Fruit fly (Drosophila melanogaster) whole organism, embryonic: ENCODE measurements around the gene Tnks.

Source experiments
- Bteb2 ChIP-seq: fragments of 200-800 bp; sonication (Bioruptor generic); optimal IDR thresholded peaks from 2 replicates; lab custom pipeline; 2016; ENCODE audit warnings: missing biosample characterization, missing genetic modification characterization
- CG12236 ChIP-seq: fragments of 200-800 bp; sonication (Bioruptor generic); optimal IDR thresholded peaks from 2 replicates; lab custom pipeline; 2016; ENCODE audit warnings: missing biosample characterization, missing genetic modification characterization
- CG1832 ChIP-seq: fragments of 200-800 bp; sonication (Bioruptor generic); optimal IDR thresholded peaks from 2 replicates; lab custom pipeline; 2017; ENCODE audit warnings: missing biosample characterization, mild to moderate bottlenecking, missing genetic modification characterization, inconsistent platforms
- CG4404 ChIP-seq: fragments of 200-800 bp; sonication (Bioruptor generic); IDR thresholded peaks from 2 replicates; pipeline ENCODE4 v1.3.6; 2022; ENCODE audit warnings: missing biosample characterization, missing genetic modification characterization
- CTCF ChIP-seq: fragments of 200-800 bp; sonication (Bioruptor generic); optimal IDR thresholded peaks from 2 replicates; lab custom pipeline; 2017; ENCODE audit warnings: missing biosample characterization, mild to moderate bottlenecking, missing genetic modification characterization, moderate library complexity
- Sry-δ ChIP-seq: fragments of 200-800 bp; sonication (Bioruptor generic); optimal IDR thresholded peaks from 2 replicates; lab custom pipeline; 2016; ENCODE audit warnings: missing biosample characterization, missing genetic modification characterization
- crc ChIP-seq: fragments of 200-800 bp; sonication (Bioruptor generic); optimal IDR thresholded peaks from 2 replicates; lab custom pipeline; 2016; ENCODE audit warnings: missing biosample characterization, missing genetic modification characterization
- en ChIP-seq: fragments of 200-800 bp; sonication (Bioruptor generic); optimal IDR thresholded peaks from 2 replicates; lab custom pipeline; 2016; ENCODE audit warnings: missing biosample characterization, missing genetic modification characterization
- peb ChIP-seq: fragments of 200-800 bp; sonication (Bioruptor generic); IDR thresholded peaks from 2 replicates; pipeline ENCODE4 v1.3.6; 2022; ENCODE audit warnings: missing biosample characterization, missing genetic modification characterization

DNA sequence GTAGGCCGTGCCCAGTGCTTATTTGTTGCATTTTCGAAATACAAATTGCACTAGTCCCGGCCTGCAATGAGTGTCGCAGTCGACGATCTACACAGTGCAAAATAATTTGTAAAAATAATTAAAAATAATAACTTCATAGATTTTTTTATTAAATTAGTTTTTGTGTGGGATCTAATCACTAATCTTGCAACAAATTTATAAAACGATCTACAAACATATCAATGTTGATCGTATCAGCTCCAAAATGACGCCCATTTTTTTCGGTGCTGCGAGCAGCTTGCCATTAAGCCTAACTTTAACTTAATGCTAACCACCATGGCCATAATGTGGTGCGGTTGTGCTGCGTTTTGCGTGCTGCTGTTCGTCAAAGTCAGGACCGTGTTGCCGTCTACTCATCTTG lies 9.7 kb downstream of the Tnks start:
- no peak for TF ChIP-seq CG12236 (GFP tag; lab: Kevin White, UChicago)
- TF ChIP-seq CTCF (GFP tag; lab: Kevin White, UChicago): no peak
- no peak for TF ChIP-seq CG1832 (GFP tag; lab: Kevin White, UChicago)
- no peak for TF ChIP-seq Bteb2
- no peak for TF ChIP-seq CG4404 (GFP tag; lab: Robert Waterston, UW)
- no peak for TF ChIP-seq crc
- TF ChIP-seq peb (GFP tag; lab: Robert Waterston, UW): no peak
- TF ChIP-seq en (GFP tag; lab: Kevin White, UChicago): no peak
- no peak for TF ChIP-seq Sry-δ (GFP tag; lab: Kevin White, UChicago)
